Fruit fly (Drosophila melanogaster) whole organism, prepupa: ENCODE data around the gene Tollo.

Experiments
- Blimp-1 ChIP-seq: fragments of 200-800 bp; sonication (Bioruptor generic); optimal IDR thresholded peaks from 3 replicates; lab custom pipeline; 2017; ENCODE audit warnings: missing biosample characterization, missing genetic modification characterization, mild to moderate bottlenecking, moderate library complexity, missing genetic modification reagents
- CG10631 ChIP-seq: fragments of 200-800 bp; sonication (Bioruptor generic); optimal IDR thresholded peaks from 2 replicates; lab custom pipeline; 2016; ENCODE audit warnings: missing biosample characterization, missing genetic modification characterization
- CG10669 ChIP-seq: fragments of 200-800 bp; sonication (Bioruptor generic); optimal IDR thresholded peaks from 3 replicates; lab custom pipeline; 2018; ENCODE audit warnings: missing biosample characterization, mild to moderate bottlenecking, missing genetic modification characterization, moderate library complexity
- CG11294 ChIP-seq: fragments of 200-800 bp; sonication (Bioruptor generic); IDR thresholded peaks from 2 replicates; pipeline ENCODE4 v1.3.6; 2022; ENCODE audit warnings: missing biosample characterization, missing genetic modification characterization
- CG11762 ChIP-seq: fragments of 200-800 bp; sonication (Bioruptor generic); optimal IDR thresholded peaks from 3 replicates; lab custom pipeline; 2016; ENCODE audit warnings: missing biosample characterization, missing genetic modification characterization; ENCODE audit not compliant: insufficient read depth
- CG11902 ChIP-seq: fragments of 200-800 bp; sonication (Bioruptor generic); optimal IDR thresholded peaks from 3 replicates; lab custom pipeline; 2016; ENCODE audit warnings: missing biosample characterization, missing genetic modification characterization
- CG15336 ChIP-seq: fragments of 200-800 bp; sonication (Bioruptor generic); IDR thresholded peaks from 2 replicates; pipeline ENCODE4 v1.3.6; 2022; ENCODE audit warnings: missing biosample characterization, missing genetic modification characterization
- CG1621 ChIP-seq: fragments of 200-800 bp; sonication (Bioruptor generic); optimal IDR thresholded peaks from 3 replicates; lab custom pipeline; 2018; ENCODE audit warnings: missing biosample characterization, mild to moderate bottlenecking, missing genetic modification characterization
- CG16779 ChIP-seq: fragments of 200-800 bp; sonication (Bioruptor generic); optimal IDR thresholded peaks from 3 replicates; lab custom pipeline; 2017; ENCODE audit warnings: missing biosample characterization, mild to moderate bottlenecking, missing genetic modification characterization
- CG3032 ChIP-seq: fragments of 200-800 bp; optimal IDR thresholded peaks from 2 replicates; lab custom pipeline; 2019; ENCODE audit warnings: missing biosample characterization, mild to moderate bottlenecking, missing genetic modification characterization, moderate library complexity
- CG31627 ChIP-seq: fragments of 200-800 bp; sonication (Bioruptor generic); optimal IDR thresholded peaks from 3 replicates; lab custom pipeline; 2016; ENCODE audit warnings: missing biosample characterization, missing genetic modification characterization
- CG32006 ChIP-seq: fragments of 200-800 bp; sonication (Bioruptor generic); optimal IDR thresholded peaks from 3 replicates; lab custom pipeline; 2017; ENCODE audit warnings: missing biosample characterization, mild to moderate bottlenecking, missing genetic modification characterization
- CG3919 ChIP-seq: fragments of 200-800 bp; sonication (Bioruptor generic); optimal IDR thresholded peaks from 3 replicates; lab custom pipeline; 2016; ENCODE audit warnings: missing biosample characterization, missing genetic modification characterization
- CG4318 ChIP-seq: fragments of 200-800 bp; sonication (Bioruptor generic); optimal IDR thresholded peaks from 3 replicates; lab custom pipeline; 2017; ENCODE audit warnings: missing biosample characterization, mild to moderate bottlenecking, missing genetic modification characterization
- CG6163 ChIP-seq: fragments of 200-800 bp; sonication (Bioruptor generic); IDR thresholded peaks from 3 replicates; pipeline ENCODE4 v1.3.6; 2022; ENCODE audit warnings: missing biosample characterization, missing genetic modification characterization
- CG6276 ChIP-seq: fragments of 200-800 bp; sonication (Bioruptor generic); optimal IDR thresholded peaks from 2 replicates; lab custom pipeline; 2017; ENCODE audit warnings: missing biosample characterization, mild to moderate bottlenecking, missing genetic modification characterization
- CG6792 ChIP-seq: fragments of 200-800 bp; sonication (Bioruptor generic); optimal IDR thresholded peaks from 3 replicates; lab custom pipeline; 2016; ENCODE audit warnings: missing biosample characterization, missing genetic modification characterization
- CG6808 ChIP-seq: fragments of 200-800 bp; sonication (Bioruptor generic); optimal IDR thresholded peaks from 3 replicates; lab custom pipeline; 2017; ENCODE audit warnings: missing biosample characterization, missing genetic modification characterization, mild to moderate bottlenecking, moderate library complexity, missing genetic modification reagents
- CG6854 ChIP-seq: fragments of 200-800 bp; sonication (Bioruptor generic); optimal IDR thresholded peaks from 2 replicates; lab custom pipeline; 2017; ENCODE audit warnings: missing biosample characterization, mild to moderate bottlenecking, missing genetic modification characterization
- CG7368 ChIP-seq: fragments of 200-800 bp; sonication (Bioruptor generic); optimal IDR thresholded peaks from 3 replicates; lab custom pipeline; 2016; ENCODE audit warnings: missing biosample characterization, missing genetic modification characterization
- CG8119 ChIP-seq: fragments of 200-800 bp; sonication (Bioruptor generic); IDR thresholded peaks from 3 replicates; pipeline ENCODE4 v1.3.6; 2022; ENCODE audit warnings: missing biosample characterization, missing genetic modification characterization
- CG9139 ChIP-seq: fragments of 200-800 bp; sonication (Bioruptor generic); optimal IDR thresholded peaks from 3 replicates; lab custom pipeline; 2017; ENCODE audit warnings: missing biosample characterization, mild to moderate bottlenecking, missing genetic modification characterization
- Eip75B ChIP-seq: fragments of 200-800 bp; sonication (Bioruptor generic); optimal IDR thresholded peaks from 3 replicates; lab custom pipeline; 2016; ENCODE audit warnings: missing biosample characterization, missing genetic modification characterization
- Eip78C ChIP-seq: fragments of 200-800 bp; sonication (Bioruptor generic); peaks from one replicate; lab custom pipeline; 2016; ENCODE audit warnings: missing biosample characterization, missing genetic modification characterization
- Ets21C ChIP-seq: fragments of 200-800 bp; sonication (Bioruptor generic); optimal IDR thresholded peaks from 3 replicates; lab custom pipeline; 2016; ENCODE audit warnings: missing biosample characterization, missing genetic modification characterization
- Ets96B ChIP-seq: fragments of 200-800 bp; optimal IDR thresholded peaks from 2 replicates; lab custom pipeline; 2019; ENCODE audit warnings: missing biosample characterization, mild to moderate bottlenecking, missing genetic modification characterization, moderate library complexity
- Gug ChIP-seq: fragments of 200-800 bp; sonication (Bioruptor generic); IDR thresholded peaks from 2 replicates; pipeline ENCODE4 v1.3.6; 2022; ENCODE audit warnings: missing biosample characterization, missing genetic modification characterization
- Hr38 ChIP-seq: sonication (Bioruptor generic); optimal IDR thresholded peaks from 2 replicates; lab custom pipeline; 2016; ENCODE audit warnings: missing biosample characterization, missing genetic modification characterization
- Hr39 ChIP-seq: fragments of 200-800 bp; sonication (Bioruptor generic); optimal IDR thresholded peaks from 2 replicates; lab custom pipeline; 2016; ENCODE audit warnings: missing biosample characterization, missing genetic modification characterization
- Hr4 ChIP-seq: fragments of 200-800 bp; sonication (Bioruptor generic); optimal IDR thresholded peaks from 3 replicates; lab custom pipeline; 2016; ENCODE audit warnings: missing biosample characterization, missing genetic modification characterization
- Lpt ChIP-seq: fragments of 200-800 bp; sonication (Bioruptor generic); optimal IDR thresholded peaks from 3 replicates; lab custom pipeline; 2016; ENCODE audit warnings: missing biosample characterization, missing genetic modification characterization
- Met ChIP-seq: fragments of 200-800 bp; sonication (Bioruptor generic); optimal IDR thresholded peaks from 3 replicates; lab custom pipeline; 2016; ENCODE audit warnings: missing biosample characterization, missing genetic modification characterization
- OdsH ChIP-seq: fragments of 200-800 bp; sonication (Bioruptor generic); optimal IDR thresholded peaks from 3 replicates; lab custom pipeline; 2016; ENCODE audit warnings: missing biosample characterization, missing genetic modification characterization
- Smox ChIP-seq: fragments of 200-800 bp; sonication (Bioruptor generic); optimal IDR thresholded peaks from 3 replicates; lab custom pipeline; 2016; ENCODE audit warnings: missing biosample characterization, missing genetic modification characterization
- Sox102F ChIP-seq: fragments of 200-800 bp; sonication (Bioruptor generic); optimal IDR thresholded peaks from 2 replicates; lab custom pipeline; 2016; ENCODE audit warnings: missing biosample characterization, mild to moderate bottlenecking, missing genetic modification characterization
- Sox14 ChIP-seq: fragments of 200-800 bp; sonication (Bioruptor generic); optimal IDR thresholded peaks from 3 replicates; lab custom pipeline; 2016; ENCODE audit warnings: missing biosample characterization, missing genetic modification characterization
- achi ChIP-seq: fragments of 200-800 bp; sonication (Bioruptor generic); optimal IDR thresholded peaks from 3 replicates; lab custom pipeline; 2016; ENCODE audit warnings: missing biosample characterization, missing genetic modification characterization
- acj6 ChIP-seq: fragments of 200-800 bp; sonication (Bioruptor generic); optimal IDR thresholded peaks from 3 replicates; lab custom pipeline; 2016; ENCODE audit warnings: missing biosample characterization, missing genetic modification characterization
- cyc ChIP-seq: fragments of 200-800 bp; sonication (Bioruptor generic); optimal IDR thresholded peaks from 3 replicates; lab custom pipeline; 2016; ENCODE audit warnings: missing biosample characterization, missing genetic modification characterization
- dac ChIP-seq: fragments of 200-800 bp; sonication (Bioruptor generic); optimal IDR thresholded peaks from 2 replicates; lab custom pipeline; 2017; ENCODE audit warnings: missing biosample characterization, mild to moderate bottlenecking, missing genetic modification characterization
- dsx ChIP-seq: fragments of 200-800 bp; optimal IDR thresholded peaks from 3 replicates; lab custom pipeline; 2019; ENCODE audit warnings: missing biosample characterization, mild to moderate bottlenecking, missing genetic modification characterization, moderate library complexity; ENCODE audit not compliant: poor library complexity, severe bottlenecking
- eg ChIP-seq: fragments of 200-800 bp; sonication (Bioruptor generic); IDR thresholded peaks from 3 replicates; pipeline ENCODE4 v1.3.6; 2022; ENCODE audit warnings: missing biosample characterization, missing genetic modification characterization
- esn ChIP-seq: fragments of 200-800 bp; sonication (Bioruptor generic); optimal IDR thresholded peaks from 2 replicates; lab custom pipeline; 2016; ENCODE audit warnings: missing biosample characterization, mild to moderate bottlenecking, missing genetic modification characterization, moderate library complexity
- fd59A ChIP-seq: fragments of 200-800 bp; sonication (Bioruptor generic); optimal IDR thresholded peaks from 2 replicates; lab custom pipeline; 2017; ENCODE audit warnings: missing biosample characterization, mild to moderate bottlenecking, missing genetic modification characterization, missing genetic modification reagents
- fd85E ChIP-seq: fragments of 200-800 bp; sonication (Bioruptor generic); optimal IDR thresholded peaks from 3 replicates; lab custom pipeline; 2016; ENCODE audit warnings: missing biosample characterization, missing genetic modification characterization
- fkh ChIP-seq: fragments of 200-800 bp; sonication (Bioruptor generic); optimal IDR thresholded peaks from 3 replicates; lab custom pipeline; 2017; ENCODE audit warnings: missing biosample characterization, mild to moderate bottlenecking, missing genetic modification characterization, moderate library complexity
- net ChIP-seq: fragments of 200-800 bp; sonication (Bioruptor generic); optimal IDR thresholded peaks from 3 replicates; lab custom pipeline; 2016; ENCODE audit warnings: missing biosample characterization, missing genetic modification characterization
- pdm3 ChIP-seq: fragments of 200-800 bp; sonication (Bioruptor generic); optimal IDR thresholded peaks from 3 replicates; lab custom pipeline; 2016; ENCODE audit warnings: missing biosample characterization, missing genetic modification characterization
- salr ChIP-seq, 2 experiments: fragments of 200-800 bp; sonication (Bioruptor generic); optimal IDR thresholded peaks; 3 replicates each; lab custom pipeline; 2016 to 2018; ENCODE audit warnings: missing biosample characterization in 2 of 2, missing genetic modification characterization in 2 of 2, mild to moderate bottlenecking in 1 of 2
- spab ChIP-seq: fragments of 200-800 bp; sonication (Bioruptor generic); optimal IDR thresholded peaks from 2 replicates; lab custom pipeline; 2017; ENCODE audit warnings: missing biosample characterization, mild to moderate bottlenecking, missing genetic modification characterization, missing genetic modification reagents
- ss ChIP-seq, 2 experiments: fragments of 200-800 bp; sonication (Bioruptor generic); optimal IDR thresholded peaks; 2 replicates in 1 of 2; 3 replicates in 1 of 2; lab custom pipeline; 2017 to 2018; ENCODE audit warnings: mild to moderate bottlenecking in 2 of 2, missing biosample characterization in 2 of 2, missing genetic modification characterization in 2 of 2, moderate library complexity in 1 of 2
- topi ChIP-seq: fragments of 200-800 bp; sonication (Bioruptor generic); optimal IDR thresholded peaks from 3 replicates; lab custom pipeline; 2016; ENCODE audit warnings: missing biosample characterization, missing genetic modification characterization
- vri ChIP-seq: fragments of 200-800 bp; sonication (Bioruptor generic); optimal IDR thresholded peaks from 3 replicates; lab custom pipeline; 2016; ENCODE audit warnings: missing biosample characterization, mild to moderate bottlenecking, missing genetic modification characterization

The Tollo gene

DNA sequence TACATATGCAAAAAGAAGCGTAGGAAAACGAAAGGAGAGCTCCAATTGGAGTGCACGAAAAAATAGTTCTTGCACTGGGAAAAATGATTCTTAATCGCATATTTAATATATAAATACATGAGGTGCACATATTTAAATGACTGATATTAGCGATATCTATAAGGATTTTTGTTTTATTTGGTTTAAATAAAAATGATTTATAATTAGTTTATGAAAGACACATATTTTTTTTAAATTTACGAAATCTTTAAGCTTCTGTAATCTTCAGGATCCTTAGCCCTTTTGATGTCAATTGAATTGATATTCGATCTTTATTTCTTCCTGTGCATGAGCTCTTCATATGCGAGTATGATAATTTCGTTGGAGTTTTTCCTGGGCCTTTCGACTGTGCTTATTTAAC is 47.6 kb upstream of the Tollo start:
- TF ChIP-seq fd59A (no peak), spab (GFP tag; lab: Kevin White, UChicago) (peak; percentile 64), fd85E (no peak), pdm3 (GFP tag; lab: Kevin White, UChicago) (no peak), acj6 (GFP tag; lab: Kevin White, UChicago) (no peak), cyc (GFP tag; lab: Kevin White, UChicago) (no peak), topi (no peak), salr (GFP tag; optimal IDR thresholded peaks at IDR 0.05; lab: Kevin White, UChicago) (peak in 1 of 2 experiments; percentile 43), Sox14 (no peak), CG6808 (GFP tag; lab: Kevin White, UChicago) (no peak), CG10631 (peak; percentile 30), CG15336 (GFP tag; lab: Robert Waterston, UW) (no peak), Eip78C (GFP tag; lab: Kevin White, UChicago) (peak; percentile 69), CG6163 (GFP tag; lab: Robert Waterston, UW) (no peak), CG16779 (no peak), ss (GFP tag; optimal IDR thresholded peaks at IDR 0.05; lab: Kevin White, UChicago) (no peak), CG6854 (GFP tag; lab: Kevin White, UChicago) (no peak), Lpt (GFP tag; lab: Kevin White, UChicago) (no peak), eg (no peak), CG4318 (GFP tag; lab: Kevin White, UChicago) (no peak), Hr4 (GFP tag; lab: Kevin White, UChicago) (no peak), achi (GFP tag; lab: Kevin White, UChicago) (peak; percentile 7), CG11762 (GFP tag; lab: Kevin White, UChicago) (no peak), CG9139 (GFP tag; lab: Kevin White, UChicago) (no peak), CG6276 (no peak), CG6792 (GFP tag; lab: Kevin White, UChicago) (no peak), CG11294 (GFP tag; lab: Robert Waterston, UW) (no peak), esn (GFP tag; lab: Kevin White, UChicago) (no peak), CG3919 (GFP tag; lab: Kevin White, UChicago) (no peak), Gug (GFP tag; lab: Robert Waterston, UW) (no peak), dsx (GFP tag; lab: Kevin White, UChicago) (no peak), CG11902 (GFP tag; lab: Kevin White, UChicago) (no peak), CG3032 (peak; percentile 42), Blimp-1 (no peak), dac (GFP tag; lab: Kevin White, UChicago) (no peak), vri (no peak), Hr39 (GFP tag; lab: Kevin White, UChicago) (no peak), Smox (no peak), Hr38 (GFP tag; lab: Kevin White, UChicago) (no peak), CG10669 (no peak), OdsH (peak; percentile 19), CG1621 (tag; lab: Kevin White, UChicago) (no peak), Ets21C (GFP tag; lab: Kevin White, UChicago) (no peak), fkh (GFP tag; lab: Kevin White, UChicago) (no peak), Sox102F (GFP tag; lab: Kevin White, UChicago) (no peak), Ets96B (tag; lab: Kevin White, UChicago) (peak; percentile 49), CG8119 (no peak), net (no peak), CG7368 (GFP tag; lab: Kevin White, UChicago) (no peak), CG31627 (GFP tag; lab: Kevin White, UChicago) (no peak), Met (GFP tag; lab: Kevin White, UChicago) (no peak), Eip75B (peak; percentile 5), CG32006 (peak; percentile 50)
